Fruit fly (Drosophila melanogaster): Measurements from ENCODE around the gene crn.
A peak's percentile ranks its signal among the peaks of the same experiment; 100 is the strongest.

Gene crn

dm6 chrX:2286255-2286654 lies 36.5 kb upstream of the crn start (continued):
- TF ChIP-seq tin (GFP tag; optimal IDR thresholded peaks at IDR 0.05): no peak
- TF ChIP-seq Bgb (GFP tag; IDR thresholded peaks at IDR 0.05; ENCODE audit: partially characterized antibody): no peak
- TF ChIP-seq Poxn (GFP tag; IDR thresholded peaks at IDR 0.05): no peak
- no peak for TF ChIP-seq lilli (GFP tag; optimal IDR thresholded peaks at IDR 0.05)
- peak; percentile 13 for TF ChIP-seq Nf-YC (tag; optimal IDR thresholded peaks at IDR 0.05)
- TF ChIP-seq scrt (GFP tag; optimal IDR thresholded peaks at IDR 0.05): no peak
- peak; percentile 82 for TF ChIP-seq sug (tag; optimal IDR thresholded peaks at IDR 0.05)
- TF ChIP-seq CG1603 (tag; optimal IDR thresholded peaks at IDR 0.05): no peak
- no peak for TF ChIP-seq CG30431 (GFP tag; optimal IDR thresholded peaks at IDR 0.05)
- no peak for TF ChIP-seq HmgD (GFP tag; optimal IDR thresholded peaks at IDR 0.05)
- TF ChIP-seq Aef1 (GFP tag; IDR thresholded peaks at IDR 0.05): no peak
- TF ChIP-seq CG10959 (GFP tag; IDR thresholded peaks at IDR 0.05): no peak
- no peak for TF ChIP-seq CG4730 (GFP tag; IDR thresholded peaks at IDR 0.05)
- no peak for TF ChIP-seq CTCF (GFP tag; optimal IDR thresholded peaks at IDR 0.05)
- TF ChIP-seq CG17385 (GFP tag; optimal IDR thresholded peaks at IDR 0.05): no peak
- no peak for TF ChIP-seq gsb (GFP tag; IDR thresholded peaks at IDR 0.05)
- no peak for TF ChIP-seq Usf (GFP tag; optimal IDR thresholded peaks at IDR 0.05)
- TF ChIP-seq Med (GFP tag): peak; percentile 61
- no peak for TF ChIP-seq ase (GFP tag; IDR thresholded peaks at IDR 0.05)
- TF ChIP-seq grn (GFP tag; optimal IDR thresholded peaks at IDR 0.05): peak; percentile 38
- no peak for TF ChIP-seq Eip74EF (GFP tag; optimal IDR thresholded peaks at IDR 0.05)
- no peak for TF ChIP-seq maf-S (GFP tag; optimal IDR thresholded peaks at IDR 0.05)
- TF ChIP-seq cwo (GFP tag; optimal IDR thresholded peaks at IDR 0.05): peak; percentile 59
- TF ChIP-seq Doc2 (GFP tag; IDR thresholded peaks at IDR 0.05): no peak
- TF ChIP-seq CG8290 (GFP tag; optimal IDR thresholded peaks at IDR 0.05): no peak
- peak in 1 of 2 experiments; percentile 10 for TF ChIP-seq CG8290 (tag; optimal IDR thresholded peaks at IDR 0.05)
- TF ChIP-seq CG8281 (tag; optimal IDR thresholded peaks at IDR 0.05): no peak
- no peak for TF ChIP-seq CG10565 (GFP tag; optimal IDR thresholded peaks at IDR 0.05)
- TF ChIP-seq crp (GFP tag; optimal IDR thresholded peaks at IDR 0.05): no peak
- TF ChIP-seq oc (tag; optimal IDR thresholded peaks at IDR 0.05): no peak
- TF ChIP-seq NC2β (GFP tag; optimal IDR thresholded peaks at IDR 0.05): no peak
- no peak for TF ChIP-seq wek (GFP tag; optimal IDR thresholded peaks at IDR 0.05)
- no peak for TF ChIP-seq org-1 (GFP tag; optimal IDR thresholded peaks at IDR 0.05)
- TF ChIP-seq caup (GFP tag; optimal IDR thresholded peaks at IDR 0.05; ENCODE audit: severe bottlenecking): peak; percentile 22
- no peak for TF ChIP-seq CG4282 (GFP tag; optimal IDR thresholded peaks at IDR 0.05)
- no peak for TF ChIP-seq CG3281 (GFP tag; optimal IDR thresholded peaks at IDR 0.05)
- peak; percentile 98 for TF ChIP-seq Hey (tag; optimal IDR thresholded peaks at IDR 0.05)
- no peak for TF ChIP-seq knrl (GFP tag; IDR thresholded peaks at IDR 0.05; ENCODE audit: partially characterized antibody)
- TF ChIP-seq CG3847 (GFP tag; IDR thresholded peaks at IDR 0.05): no peak
- TF ChIP-seq gce (GFP tag; IDR thresholded peaks at IDR 0.05): no peak
- no peak for TF ChIP-seq CG34422 (GFP tag; IDR thresholded peaks at IDR 0.05)
- TF ChIP-seq Dad (GFP tag; optimal IDR thresholded peaks at IDR 0.05): no peak
- peak; percentile 62 for TF ChIP-seq mirr (GFP tag; optimal IDR thresholded peaks at IDR 0.05)
- no peak for TF ChIP-seq chm (GFP tag; IDR thresholded peaks at IDR 0.05)
- no peak for TF ChIP-seq CrebB (tag; optimal IDR thresholded peaks at IDR 0.05)
- no peak for TF ChIP-seq Ssrp (tag; optimal IDR thresholded peaks at IDR 0.05)
- TF ChIP-seq CG8765 (GFP tag; IDR thresholded peaks at IDR 0.05): no peak
- TF ChIP-seq CG10543 (GFP tag; optimal IDR thresholded peaks at IDR 0.05): peak; percentile 28
- TF ChIP-seq CG17359 (tag; optimal IDR thresholded peaks at IDR 0.05): no peak
- no peak for TF ChIP-seq Dek (tag; optimal IDR thresholded peaks at IDR 0.05)
- TF ChIP-seq CG7928 (GFP tag; optimal IDR thresholded peaks at IDR 0.05): no peak
- TF ChIP-seq exex (tag; optimal IDR thresholded peaks at IDR 0.05): peak; percentile 90
- no peak for TF ChIP-seq Awh (GFP tag; IDR thresholded peaks at IDR 0.05)
